Worm (Caenorhabditis elegans) whole organism, L1 larva: ENCODE results near the gene fbxb-97.

Experiments
- C04F5.9 ChIP-seq: sonication (generic microtip); optimal IDR thresholded peaks from 2 replicates; lab custom pipeline; 2016; ENCODE audit warnings: missing genetic modification characterization, missing compliant biosample characterization
- C16A3.4 ChIP-seq: fragments of 150-350 bp; optimal IDR thresholded peaks from 2 replicates; lab custom pipeline; 2014; ENCODE audit warnings: missing biosample characterization, missing genetic modification characterization
- C34B4.2 ChIP-seq: sonication (generic microtip); optimal IDR thresholded peaks from 2 replicates; lab custom pipeline; 2017; ENCODE audit warnings: mild to moderate bottlenecking, missing genetic modification characterization, missing compliant biosample characterization
- F16B12.6 ChIP-seq: fragments of 150-350 bp; optimal IDR thresholded peaks from 2 replicates; lab custom pipeline; 2014; ENCODE audit warnings: missing biosample characterization, missing genetic modification characterization
- alr-1 ChIP-seq: fragments of 200-800 bp; sonication (Bioruptor generic); optimal IDR thresholded peaks from 2 replicates; lab custom pipeline; 2018; ENCODE audit warnings: borderline replicate concordance, mild to moderate bottlenecking, missing genetic modification characterization, missing compliant biosample characterization
- ama-1 ChIP-seq: fragments of 150-350 bp; optimal IDR thresholded peaks from 2 replicates; lab custom pipeline; 2014
- ceh-8 ChIP-seq: fragments of 200-800 bp; sonication (Bioruptor generic); optimal IDR thresholded peaks from 2 replicates; lab custom pipeline; 2018; ENCODE audit warnings: mild to moderate bottlenecking, missing genetic modification characterization, moderate library complexity, missing compliant biosample characterization
- ces-1 ChIP-seq: fragments of 150-350 bp; optimal IDR thresholded peaks from 2 replicates; lab custom pipeline; 2014; ENCODE audit warnings: missing biosample characterization, missing genetic modification reagents, missing genetic modification characterization
- dpl-1 ChIP-seq, 3 experiments: fragments of 150-350 bp in 2 of 3; sonication (generic microtip) in 1 of 3; optimal IDR thresholded peaks; 2 replicates each; lab custom pipeline; 2014 to 2017; ENCODE audit warnings: missing biosample characterization in 3 of 3, missing genetic modification characterization in 3 of 3, missing genetic modification reagents in 3 of 3
- efl-1 ChIP-seq, 4 experiments: fragments of 150-350 bp; optimal IDR thresholded peaks in 3 of 4; peaks in 1 of 4; 1 replicate in 1 of 4; 2 replicates in 3 of 4; lab custom pipeline; 2014; ENCODE audit warnings: missing biosample characterization in 2 of 4, missing genetic modification characterization in 2 of 4, missing genetic modification reagents in 2 of 4
- egl-27 ChIP-seq, 2 experiments: fragments of 150-350 bp in 1 of 2; sonication (generic microtip); optimal IDR thresholded peaks; 3 replicates each; lab custom pipeline; 2017 to 2018; ENCODE audit warnings: missing biosample characterization in 2 of 2, missing genetic modification characterization in 2 of 2, missing genetic modification reagents in 2 of 2
- fkh-4 ChIP-seq: sonication (generic microtip); optimal IDR thresholded peaks from 2 replicates; lab custom pipeline; 2016; ENCODE audit warnings: missing compliant biosample characterization, missing genetic modification characterization, borderline replicate concordance
- fkh-8 ChIP-seq: sonication (generic microtip); optimal IDR thresholded peaks from 2 replicates; lab custom pipeline; 2016; ENCODE audit warnings: mild to moderate bottlenecking, missing genetic modification characterization, missing compliant biosample characterization
- grh-1 ChIP-seq: fragments of 200-800 bp; sonication (Bioruptor generic); IDR thresholded peaks from 2 replicates; pipeline ENCODE4 v1.3.6; 2022; ENCODE audit warnings: missing genetic modification reagents, missing genetic modification characterization, missing compliant biosample characterization
- hlh-4 ChIP-seq: sonication (generic microtip); optimal IDR thresholded peaks from 2 replicates; lab custom pipeline; 2016; ENCODE audit warnings: mild to moderate bottlenecking, missing genetic modification characterization, missing compliant biosample characterization
- hpl-2 ChIP-seq: fragments of 150-350 bp; optimal IDR thresholded peaks from 2 replicates; lab custom pipeline; 2014; ENCODE audit warnings: missing biosample characterization, missing genetic modification reagents, missing genetic modification characterization
- irx-1 ChIP-seq: sonication (generic microtip); optimal IDR thresholded peaks from 2 replicates; lab custom pipeline; 2016; ENCODE audit warnings: missing genetic modification characterization, missing compliant biosample characterization
- isw-1 ChIP-seq: fragments of 200-800 bp; sonication (Bioruptor generic); IDR thresholded peaks from 2 replicates; pipeline ENCODE4 v1.3.6; 2022; ENCODE audit warnings: missing genetic modification characterization, missing compliant biosample characterization
- lin-13 ChIP-seq: fragments of 150-350 bp; optimal IDR thresholded peaks from 2 replicates; lab custom pipeline; 2014; ENCODE audit warnings: missing biosample characterization, missing genetic modification reagents, missing genetic modification characterization
- lin-14 ChIP-seq: fragments of 200-800 bp; sonication (Bioruptor generic); optimal IDR thresholded peaks from 2 replicates; lab custom pipeline; 2018; ENCODE audit warnings: mild to moderate bottlenecking, missing genetic modification characterization, moderate library complexity, missing compliant biosample characterization
- lin-35 ChIP-seq, 2 experiments: fragments of 150-350 bp; optimal IDR thresholded peaks; 2 replicates each; lab custom pipeline; 2014; ENCODE audit warnings: missing biosample characterization in 2 of 2, missing genetic modification characterization in 2 of 2, missing genetic modification reagents in 2 of 2
- lsy-2 ChIP-seq, 2 experiments: fragments of 150-350 bp; optimal IDR thresholded peaks; 2 replicates each; lab custom pipeline; 2014; ENCODE audit warnings: missing biosample characterization in 2 of 2, missing genetic modification characterization in 2 of 2
- mab-9 ChIP-seq: fragments of 200-800 bp; sonication (Bioruptor generic); IDR thresholded peaks from 2 replicates; pipeline ENCODE4 v1.3.6; 2022; ENCODE audit warnings: missing genetic modification reagents, missing genetic modification characterization, missing compliant biosample characterization
- mdl-1 ChIP-seq, 2 experiments: fragments of 150-350 bp; optimal IDR thresholded peaks; 2 replicates each; lab custom pipeline; 2014 to 2017; ENCODE audit warnings: missing biosample characterization in 2 of 2, missing genetic modification characterization in 2 of 2, inconsistent platforms in 1 of 2
- mef-2 ChIP-seq: fragments of 150-350 bp; optimal IDR thresholded peaks from 2 replicates; lab custom pipeline; 2014; ENCODE audit warnings: missing biosample characterization, missing genetic modification characterization
- mep-1 ChIP-seq: fragments of 150-350 bp; optimal IDR thresholded peaks from 2 replicates; lab custom pipeline; 2014; ENCODE audit warnings: missing biosample characterization, missing genetic modification characterization
- nhr-19 ChIP-seq: fragments of 200-800 bp; sonication (Bioruptor generic); conservative IDR thresholded peaks from 2 replicates; pipeline ENCODE4 v1.3.6; 2022; ENCODE audit warnings: missing genetic modification characterization, missing compliant biosample characterization
- nhr-237 ChIP-seq: fragments of 150-350 bp; optimal IDR thresholded peaks from 2 replicates; lab custom pipeline; 2014; ENCODE audit warnings: missing biosample characterization, missing genetic modification characterization
- nhr-28 ChIP-seq: fragments of 150-350 bp; optimal IDR thresholded peaks from 2 replicates; lab custom pipeline; 2014; ENCODE audit warnings: missing biosample characterization, missing genetic modification characterization
- nhr-47 ChIP-seq: sonication (generic microtip); optimal IDR thresholded peaks from 2 replicates; lab custom pipeline; 2016; ENCODE audit warnings: mild to moderate bottlenecking, missing genetic modification characterization, moderate library complexity, missing compliant biosample characterization
- nhr-71 ChIP-seq: sonication (generic microtip); optimal IDR thresholded peaks from 2 replicates; lab custom pipeline; 2016; ENCODE audit warnings: mild to moderate bottlenecking, missing genetic modification characterization, moderate library complexity, missing compliant biosample characterization
- nhr-77 ChIP-seq: fragments of 150-350 bp; optimal IDR thresholded peaks from 2 replicates; lab custom pipeline; 2014; ENCODE audit warnings: missing biosample characterization, missing genetic modification characterization
- nhr-84 ChIP-seq: sonication (generic microtip); optimal IDR thresholded peaks from 2 replicates; lab custom pipeline; 2017; ENCODE audit warnings: missing biosample characterization, missing genetic modification characterization
- nhr-85 ChIP-seq: sonication (generic microtip); peaks from one replicate; lab custom pipeline; 2016; ENCODE audit warnings: missing genetic modification characterization, inconsistent platforms, missing compliant biosample characterization
- pag-3 ChIP-seq: sonication (generic microtip); optimal IDR thresholded peaks from 2 replicates; lab custom pipeline; 2017; ENCODE audit warnings: missing genetic modification characterization, mild to moderate bottlenecking, missing compliant biosample characterization, antibody characterized with exemption, borderline replicate concordance; ENCODE audit not compliant: insufficient read depth
- pax-3 ChIP-seq: fragments of 200-800 bp; sonication (Bioruptor generic); optimal IDR thresholded peaks from 2 replicates; lab custom pipeline; 2018; ENCODE audit warnings: mild to moderate bottlenecking, missing genetic modification characterization, moderate library complexity, missing compliant biosample characterization
- rnt-1 ChIP-seq: sonication (generic microtip); optimal IDR thresholded peaks from 2 replicates; lab custom pipeline; 2016; ENCODE audit warnings: mild to moderate bottlenecking, missing genetic modification characterization, moderate library complexity, missing compliant biosample characterization
- snu-23 ChIP-seq: sonication (generic microtip); optimal IDR thresholded peaks from 2 replicates; lab custom pipeline; 2016; ENCODE audit warnings: missing genetic modification characterization, missing compliant biosample characterization
- sptf-1 ChIP-seq: fragments of 150-350 bp; optimal IDR thresholded peaks from 2 replicates; lab custom pipeline; 2014; ENCODE audit warnings: missing biosample characterization, missing genetic modification characterization
- sup-37 ChIP-seq: fragments of 200-800 bp; sonication (Bioruptor generic); optimal IDR thresholded peaks from 2 replicates; lab custom pipeline; 2018; ENCODE audit warnings: mild to moderate bottlenecking, missing genetic modification characterization, missing compliant biosample characterization
- swsn-7 ChIP-seq: sonication (generic microtip); optimal IDR thresholded peaks from 2 replicates; lab custom pipeline; 2016; ENCODE audit warnings: missing genetic modification characterization, missing compliant biosample characterization
- tbx-2 ChIP-seq: sonication (generic microtip); optimal IDR thresholded peaks from 2 replicates; lab custom pipeline; 2016; ENCODE audit warnings: missing genetic modification characterization, missing compliant biosample characterization
- tlp-1 ChIP-seq: fragments of 150-350 bp; optimal IDR thresholded peaks from 2 replicates; lab custom pipeline; 2014; ENCODE audit warnings: missing biosample characterization, missing genetic modification characterization
- unc-130 ChIP-seq: fragments of 150-350 bp; optimal IDR thresholded peaks from 2 replicates; lab custom pipeline; 2017; ENCODE audit warnings: missing biosample characterization, missing genetic modification characterization, inconsistent platforms
- unc-30 ChIP-seq: sonication (generic microtip); optimal IDR thresholded peaks from 2 replicates; lab custom pipeline; 2017; ENCODE audit warnings: missing biosample characterization, missing genetic modification characterization
- unc-62 ChIP-seq: fragments of 150-350 bp; optimal IDR thresholded peaks from 2 replicates; lab custom pipeline; 2014; ENCODE audit warnings: missing biosample characterization, missing genetic modification reagents, missing genetic modification characterization
- unc-86 ChIP-seq: sonication (generic microtip); optimal IDR thresholded peaks from 2 replicates; lab custom pipeline; 2016; ENCODE audit warnings: missing genetic modification characterization, missing compliant biosample characterization
- unc-98 ChIP-seq: fragments of 200-800 bp; sonication (Bioruptor generic); IDR thresholded peaks from 2 replicates; pipeline ENCODE4 v1.3.6; 2022; ENCODE audit warnings: missing genetic modification characterization, missing compliant biosample characterization
- vab-15 ChIP-seq: sonication (generic microtip); optimal IDR thresholded peaks from 2 replicates; lab custom pipeline; 2017; ENCODE audit warnings: missing genotype, mild to moderate bottlenecking, missing genetic modification characterization, missing compliant biosample characterization
- xbp-1 ChIP-seq: sonication (generic microtip); optimal IDR thresholded peaks from 2 replicates; lab custom pipeline; 2016; ENCODE audit warnings: missing genetic modification characterization, missing compliant biosample characterization
- zag-1 ChIP-seq: fragments of 150-350 bp; optimal IDR thresholded peaks from 2 replicates; lab custom pipeline; 2014; ENCODE audit warnings: missing biosample characterization, missing genetic modification characterization
- ztf-11 ChIP-seq, 2 experiments: sonication (generic microtip); optimal IDR thresholded peaks; 2 replicates each; lab custom pipeline; 2016 to 2017; ENCODE audit warnings: missing genetic modification characterization in 2 of 2, missing biosample characterization in 1 of 2, missing compliant biosample characterization in 1 of 2

The fbxb-97 gene

DNA sequence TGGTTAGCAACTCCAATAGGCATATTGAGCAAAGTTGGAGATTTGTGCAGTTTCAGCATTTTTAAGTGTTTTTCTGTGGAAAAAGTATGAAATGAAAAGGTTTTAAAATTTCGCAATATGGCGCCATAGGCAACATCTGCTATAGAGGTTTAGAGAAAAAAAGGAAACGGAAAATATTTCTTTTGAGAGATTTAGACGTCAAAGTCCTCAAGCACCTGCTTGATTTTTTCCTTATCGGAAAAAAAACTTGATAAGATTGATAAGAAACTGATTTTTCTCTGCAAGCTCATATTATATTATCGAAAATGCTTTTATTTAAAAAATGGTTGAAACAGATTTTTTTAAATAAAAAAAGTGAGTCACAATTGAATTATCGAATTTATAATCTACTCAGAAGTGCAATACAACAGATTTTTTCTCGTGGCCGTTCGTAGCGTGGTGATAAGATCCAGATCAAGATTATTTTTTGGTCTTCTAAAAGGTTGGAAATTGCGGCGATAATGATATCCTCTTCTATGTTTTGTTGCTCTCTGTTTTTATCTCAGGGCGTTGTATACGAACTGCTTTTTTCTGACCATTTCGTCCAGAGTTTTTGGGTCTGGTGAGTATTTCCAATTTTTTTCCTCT lies 27.9 kb downstream of the fbxb-97 start, which contains the start of gene fbxc-19 (continued):
- no peak for TF ChIP-seq sptf-1 (tag; lab: Kevin White, UChicago)
- peak; percentile 81 for TF ChIP-seq tlp-1 (tag; lab: Kevin White, UChicago)
- TF ChIP-seq isw-1, result no peak
- TF ChIP-seq snu-23 (GFP tag; lab: Kevin White, UChicago), result peak; percentile 46
- TF ChIP-seq ztf-11 (tag; optimal IDR thresholded peaks at IDR 0.05; lab: Kevin White, UChicago), result no peak
- peak; percentile 73 for TF ChIP-seq lin-14 (GFP tag; lab: Kevin White, UChicago)
- no peak for TF ChIP-seq ama-1 (lab: Kevin White, UChicago)
- no peak for TF ChIP-seq C34B4.2 (tag; lab: Kevin White, UChicago)
- TF ChIP-seq nhr-28, result no peak
- peak; percentile 34 for TF ChIP-seq swsn-7
- TF ChIP-seq ces-1 (GFP tag; lab: Kevin White, UChicago), result no peak
- TF ChIP-seq nhr-47 (tag; lab: Kevin White, UChicago), result peak; percentile 59
- TF ChIP-seq lsy-2 (tag; optimal IDR thresholded peaks at IDR 0.05; lab: Kevin White, UChicago), result peak; percentile 67 to 79
- peak; percentile 58 for TF ChIP-seq rnt-1 (tag; lab: Kevin White, UChicago)
- TF ChIP-seq irx-1 (tag; lab: Kevin White, UChicago), result no peak
- TF ChIP-seq vab-15 (tag; lab: Kevin White, UChicago), result no peak
- peak; percentile 56 to 61 (median 61) for TF ChIP-seq dpl-1 (GFP tag; optimal IDR thresholded peaks at IDR 0.05; lab: Kevin White, UChicago)
- no peak for TF ChIP-seq mab-9 (GFP tag; lab: Robert Waterston, UW)
- TF ChIP-seq grh-1 (GFP tag; lab: Robert Waterston, UW), result no peak
- TF ChIP-seq mep-1, result peak; percentile 58
- TF ChIP-seq unc-30 (tag; lab: Kevin White, UChicago), result no peak
- peak; percentile 77 to 78 for TF ChIP-seq efl-1 (optimal IDR thresholded peaks at IDR 0.05; lab: Kevin White, UChicago)
- TF ChIP-seq efl-1 (GFP tag; optimal IDR thresholded peaks at IDR 0.05 in 1 of 2; lab: Kevin White, UChicago), result peak; percentile 63 to 94
- peak; percentile 37 for TF ChIP-seq nhr-19 (GFP tag; lab: Robert Waterston, UW)
- TF ChIP-seq C04F5.9 (tag; lab: Kevin White, UChicago), result no peak
- peak; percentile 34 for TF ChIP-seq C16A3.4
- peak; percentile 83 for TF ChIP-seq nhr-85 (tag; lab: Kevin White, UChicago)
- no peak for TF ChIP-seq sup-37 (GFP tag; lab: Kevin White, UChicago)
- TF ChIP-seq hpl-2, result peak; percentile 45
- TF ChIP-seq zag-1, result no peak
- no peak for TF ChIP-seq pag-3 (tag; lab: Kevin White, UChicago)
- TF ChIP-seq mef-2 (tag; lab: Kevin White, UChicago), result no peak
- TF ChIP-seq unc-98, result no peak
- peak; percentile 22 for TF ChIP-seq F16B12.6 (tag; lab: Kevin White, UChicago)
- peak; percentile 64 for TF ChIP-seq nhr-237 (tag; lab: Kevin White, UChicago)
- TF ChIP-seq pax-3 (tag; lab: Kevin White, UChicago), result no peak
- no peak for TF ChIP-seq unc-62 (GFP tag; lab: Kevin White, UChicago)
- no peak for TF ChIP-seq ceh-8 (GFP tag; lab: Kevin White, UChicago)
- peak; percentile 40 for TF ChIP-seq lin-13
- TF ChIP-seq nhr-84 (tag; lab: Kevin White, UChicago), result no peak
- peak; percentile 38 for TF ChIP-seq nhr-77 (tag; lab: Kevin White, UChicago)
- TF ChIP-seq hlh-4 (tag; lab: Kevin White, UChicago), result no peak
- peak; percentile 47 to 82 for TF ChIP-seq lin-35 (GFP tag; optimal IDR thresholded peaks at IDR 0.05; lab: Kevin White, UChicago)
- no peak for TF ChIP-seq unc-86
- TF ChIP-seq alr-1 (tag; lab: Kevin White, UChicago), result no peak
- TF ChIP-seq fkh-4 (tag; lab: Kevin White, UChicago), result no peak
- TF ChIP-seq tbx-2 (tag; lab: Kevin White, UChicago), result peak; percentile 34
- TF ChIP-seq nhr-71 (tag; lab: Kevin White, UChicago), result peak; percentile 72
- TF ChIP-seq fkh-8 (tag; lab: Kevin White, UChicago), result no peak
- TF ChIP-seq egl-27 (tag; optimal IDR thresholded peaks at IDR 0.05; lab: Kevin White, UChicago), result no peak
- peak; percentile 3 for TF ChIP-seq xbp-1 (tag; lab: Kevin White, UChicago)
- TF ChIP-seq unc-130 (tag; lab: Kevin White, UChicago), result no peak
- TF ChIP-seq mdl-1 (tag; optimal IDR thresholded peaks at IDR 0.05; lab: Kevin White, UChicago), result peak in 1 of 2 experiments; percentile 53
